Fruit fly (Drosophila melanogaster) whole organism, embryonic: ENCODE measurements around the gene CG10445.

ENCODE experiments used
- Atf-2 ChIP-seq: fragments of 200-800 bp; sonication (Bioruptor generic); optimal IDR thresholded peaks from 2 replicates; lab custom pipeline; 2016; ENCODE audit warnings: missing biosample characterization, missing genetic modification characterization
- Atf6 ChIP-seq: fragments of 200-800 bp; sonication (Bioruptor generic); IDR thresholded peaks from 2 replicates; pipeline ENCODE4 v1.3.6; 2022; ENCODE audit warnings: missing biosample characterization, missing genetic modification characterization
- CG10959 ChIP-seq: fragments of 200-800 bp; sonication (Bioruptor generic); IDR thresholded peaks from 2 replicates; pipeline ENCODE4 v1.3.6; 2022; ENCODE audit warnings: missing biosample characterization, missing genetic modification characterization
- CG12744 ChIP-seq: fragments of 200-800 bp; sonication (Bioruptor generic); optimal IDR thresholded peaks from 2 replicates; lab custom pipeline; 2016; ENCODE audit warnings: missing biosample characterization, missing genetic modification characterization
- CG12942 ChIP-seq: fragments of 200-800 bp; sonication (Bioruptor generic); optimal IDR thresholded peaks from 3 replicates; lab custom pipeline; 2016; ENCODE audit warnings: missing biosample characterization, missing genetic modification characterization
- CG13624 ChIP-seq: fragments of 200-800 bp; sonication (Bioruptor generic); optimal IDR thresholded peaks from 2 replicates; lab custom pipeline; 2016; ENCODE audit warnings: missing biosample characterization, missing genetic modification characterization
- CG14441 ChIP-seq: fragments of 200-800 bp; sonication (Bioruptor generic); IDR thresholded peaks from 2 replicates; pipeline ENCODE4 v1.3.6; 2022; ENCODE audit warnings: missing biosample characterization, missing genetic modification characterization
- CG14965 ChIP-seq: fragments of 200-800 bp; sonication (Bioruptor generic); optimal IDR thresholded peaks from 2 replicates; lab custom pipeline; 2016; ENCODE audit warnings: missing biosample characterization, missing genetic modification characterization, borderline replicate concordance
- CG15011 ChIP-seq: fragments of 200-800 bp; sonication (Bioruptor generic); optimal IDR thresholded peaks from 3 replicates; lab custom pipeline; 2018; ENCODE audit warnings: missing biosample characterization, mild to moderate bottlenecking, missing genetic modification characterization
- CG15269 ChIP-seq: fragments of 200-800 bp; sonication (Bioruptor generic); optimal IDR thresholded peaks from 2 replicates; lab custom pipeline; 2018; ENCODE audit warnings: missing biosample characterization, mild to moderate bottlenecking, missing genetic modification characterization, moderate library complexity
- CG1603 ChIP-seq: fragments of 200-800 bp; sonication (Bioruptor generic); optimal IDR thresholded peaks from 2 replicates; lab custom pipeline; 2019; ENCODE audit warnings: missing biosample characterization, mild to moderate bottlenecking, missing genetic modification characterization, moderate library complexity
- CG16813 ChIP-seq: fragments of 200-800 bp; sonication (Bioruptor generic); IDR thresholded peaks from 3 replicates; pipeline ENCODE4 v1.3.6; 2022; ENCODE audit warnings: missing biosample characterization, missing genetic modification characterization; ENCODE audit not compliant: partially characterized antibody
- CG16815 ChIP-seq: fragments of 200-800 bp; sonication (Bioruptor generic); optimal IDR thresholded peaks from 3 replicates; lab custom pipeline; 2017; ENCODE audit warnings: missing biosample characterization, mild to moderate bottlenecking, missing genetic modification characterization
- CG17328 ChIP-seq: fragments of 200-800 bp; sonication (Bioruptor generic); IDR thresholded peaks from 2 replicates; pipeline ENCODE4 v1.3.6; 2022; ENCODE audit warnings: missing biosample characterization, missing genetic modification characterization
- CG18476 ChIP-seq: fragments of 200-800 bp; sonication (Bioruptor generic); optimal IDR thresholded peaks from 2 replicates; lab custom pipeline; 2016; ENCODE audit warnings: missing biosample characterization, mild to moderate bottlenecking, missing genetic modification characterization
- CG2712 ChIP-seq: fragments of 200-800 bp; optimal IDR thresholded peaks from 3 replicates; lab custom pipeline; 2019; ENCODE audit warnings: missing biosample characterization, mild to moderate bottlenecking, missing genetic modification characterization, moderate library complexity
- CG31388 ChIP-seq: fragments of 200-800 bp; sonication (Bioruptor generic); optimal IDR thresholded peaks from 2 replicates; lab custom pipeline; 2016; ENCODE audit warnings: missing biosample characterization, missing genetic modification characterization
- CG4282 ChIP-seq: fragments of 200-800 bp; sonication (Bioruptor generic); optimal IDR thresholded peaks from 2 replicates; lab custom pipeline; 2016; ENCODE audit warnings: missing biosample characterization, missing genetic modification characterization
- CG4854 ChIP-seq: fragments of 200-800 bp; sonication (Bioruptor generic); optimal IDR thresholded peaks from 2 replicates; lab custom pipeline; 2016; ENCODE audit warnings: missing biosample characterization, missing genetic modification characterization, inconsistent platforms
- CG6689 ChIP-seq: fragments of 200-800 bp; sonication (Bioruptor generic); IDR thresholded peaks from 2 replicates; pipeline ENCODE4 v1.3.6; 2022; ENCODE audit warnings: missing biosample characterization, missing genetic modification characterization
- CG7963 ChIP-seq: fragments of 200-800 bp; sonication (Bioruptor generic); IDR thresholded peaks from 3 replicates; pipeline ENCODE4 v1.3.6; 2022; ENCODE audit warnings: missing biosample characterization, missing genetic modification characterization; ENCODE audit not compliant: partially characterized antibody
- CG9797 ChIP-seq: fragments of 200-800 bp; sonication (Bioruptor generic); optimal IDR thresholded peaks from 3 replicates; lab custom pipeline; 2018; ENCODE audit warnings: missing biosample characterization, mild to moderate bottlenecking, missing genetic modification characterization
- CG9817 ChIP-seq: fragments of 200-800 bp; sonication (Bioruptor generic); optimal IDR thresholded peaks from 2 replicates; lab custom pipeline; 2018; ENCODE audit warnings: missing biosample characterization, mild to moderate bottlenecking, missing genetic modification characterization, moderate library complexity
- CHES-1-like ChIP-seq: fragments of 200-800 bp; sonication (Bioruptor generic); optimal IDR thresholded peaks from 2 replicates; lab custom pipeline; 2016; ENCODE audit warnings: missing biosample characterization, missing genetic modification characterization
- D19A ChIP-seq: fragments of 200-800 bp; optimal IDR thresholded peaks from 3 replicates; lab custom pipeline; 2019; ENCODE audit warnings: missing biosample characterization, mild to moderate bottlenecking, missing genetic modification characterization, moderate library complexity
- D19B ChIP-seq: fragments of 200-800 bp; sonication (Bioruptor generic); optimal IDR thresholded peaks from 2 replicates; lab custom pipeline; 2017; ENCODE audit warnings: missing biosample characterization, mild to moderate bottlenecking, missing genetic modification characterization
- Dp ChIP-seq: fragments of 200-800 bp; sonication (Bioruptor generic); optimal IDR thresholded peaks from 2 replicates; lab custom pipeline; 2018; ENCODE audit warnings: missing biosample characterization, mild to moderate bottlenecking, missing genetic modification characterization, moderate library complexity
- Dref ChIP-seq: fragments of 200-800 bp; sonication (Bioruptor generic); IDR thresholded peaks from 2 replicates; pipeline ENCODE4 v1.3.6; 2022; ENCODE audit warnings: missing biosample characterization, missing genetic modification characterization
- ERR ChIP-seq: fragments of 200-800 bp; sonication (Bioruptor generic); optimal IDR thresholded peaks from 2 replicates; lab custom pipeline; 2016; ENCODE audit warnings: missing biosample characterization, missing genetic modification characterization
- HLHmδ ChIP-seq: fragments of 200-800 bp; sonication (Bioruptor generic); optimal IDR thresholded peaks from 2 replicates; lab custom pipeline; 2018; ENCODE audit warnings: missing biosample characterization, mild to moderate bottlenecking, missing genetic modification characterization, moderate library complexity
- HmgZ ChIP-seq: fragments of 200-800 bp; sonication (Bioruptor generic); optimal IDR thresholded peaks from 2 replicates; lab custom pipeline; 2018; ENCODE audit warnings: missing biosample characterization, mild to moderate bottlenecking, missing genetic modification characterization
- Hmr ChIP-seq: fragments of 200-800 bp; sonication (Bioruptor generic); optimal IDR thresholded peaks from 3 replicates; lab custom pipeline; 2017; ENCODE audit warnings: mild to moderate bottlenecking, missing biosample characterization, missing genetic modification reagents, missing genetic modification characterization
- Hr3 ChIP-seq: fragments of 200-800 bp; sonication (Bioruptor generic); optimal IDR thresholded peaks from 3 replicates; lab custom pipeline; 2016; ENCODE audit warnings: missing biosample characterization, missing genetic modification characterization
- Lhr ChIP-seq: fragments of 200-800 bp; sonication (Bioruptor generic); optimal IDR thresholded peaks from 3 replicates; lab custom pipeline; 2017; ENCODE audit warnings: mild to moderate bottlenecking, missing biosample characterization, missing genetic modification reagents, missing genetic modification characterization
- NC2α ChIP-seq: fragments of 200-800 bp; sonication (Bioruptor generic); optimal IDR thresholded peaks from 2 replicates; lab custom pipeline; 2016; ENCODE audit warnings: missing biosample characterization, missing genetic modification characterization
- NC2β ChIP-seq: fragments of 200-800 bp; sonication (Bioruptor generic); optimal IDR thresholded peaks from 2 replicates; lab custom pipeline; 2016; ENCODE audit warnings: missing biosample characterization, missing genetic modification characterization
- Nf-YA ChIP-seq: fragments of 200-800 bp; sonication (Bioruptor generic); IDR thresholded peaks from 2 replicates; pipeline ENCODE4 v1.3.6; 2022; ENCODE audit warnings: missing biosample characterization, missing genetic modification characterization
- Trl ChIP-seq, 3 experiments: fragments of >200 bp in 2 of 3; fragments of 200-800 bp in 1 of 3; sonication (Bioruptor generic) in 1 of 3; optimal IDR thresholded peaks; 2 replicates in 1 of 3; 3 replicates in 2 of 3; lab custom pipeline; 2016 to 2017; ENCODE audit warnings: missing biosample characterization in 1 of 3, missing genetic modification characterization in 1 of 3
- bbx ChIP-seq: fragments of 200-800 bp; sonication (Bioruptor generic); IDR thresholded peaks from 2 replicates; pipeline ENCODE4 v1.3.6; 2022; ENCODE audit warnings: missing biosample characterization, missing genetic modification characterization; ENCODE audit not compliant: partially characterized antibody
- corto ChIP-seq: fragments of 200-800 bp; sonication (Bioruptor generic); optimal IDR thresholded peaks from 2 replicates; lab custom pipeline; 2016; ENCODE audit warnings: missing biosample characterization, mild to moderate bottlenecking, missing genetic modification characterization, moderate library complexity
- cwo ChIP-seq: fragments of 200-800 bp; sonication (Bioruptor generic); optimal IDR thresholded peaks from 3 replicates; lab custom pipeline; 2017; ENCODE audit warnings: missing biosample characterization, missing genetic modification characterization, mild to moderate bottlenecking, moderate library complexity, missing genetic modification reagents
- eyg ChIP-seq: fragments of 200-800 bp; sonication (Bioruptor generic); optimal IDR thresholded peaks from 3 replicates; lab custom pipeline; 2016; ENCODE audit warnings: missing biosample characterization, missing genetic modification characterization
- hb ChIP-seq: fragments of 200-800 bp; sonication (Bioruptor generic); IDR thresholded peaks from 3 replicates; pipeline ENCODE4 v1.3.6; 2022; ENCODE audit warnings: missing biosample characterization, missing genetic modification characterization; ENCODE audit not compliant: partially characterized antibody
- kni ChIP-seq: fragments of 200-800 bp; sonication (Bioruptor generic); optimal IDR thresholded peaks from 3 replicates; lab custom pipeline; 2017; ENCODE audit warnings: mild to moderate bottlenecking, missing biosample characterization, missing genetic modification reagents, missing genetic modification characterization
- knrl ChIP-seq: fragments of 200-800 bp; sonication (Bioruptor generic); IDR thresholded peaks from 3 replicates; pipeline ENCODE4 v1.3.6; 2022; ENCODE audit warnings: missing biosample characterization, missing genetic modification characterization; ENCODE audit not compliant: partially characterized antibody
- pros ChIP-seq: fragments of 200-800 bp; sonication (Bioruptor generic); optimal IDR thresholded peaks from 3 replicates; lab custom pipeline; 2019; ENCODE audit warnings: missing biosample characterization, mild to moderate bottlenecking, missing genetic modification characterization, moderate library complexity
- schlank ChIP-seq: fragments of 200-800 bp; sonication (Bioruptor generic); optimal IDR thresholded peaks from 2 replicates; lab custom pipeline; 2018; ENCODE audit warnings: missing biosample characterization, mild to moderate bottlenecking, missing genetic modification characterization
- tin ChIP-seq: fragments of 200-800 bp; sonication (Bioruptor generic); optimal IDR thresholded peaks from 3 replicates; lab custom pipeline; 2016; ENCODE audit warnings: missing biosample characterization, missing genetic modification characterization
- wor ChIP-seq: fragments of 200-800 bp; sonication (Bioruptor generic); IDR thresholded peaks from 2 replicates; pipeline ENCODE4 v1.3.6; 2022; ENCODE audit warnings: missing biosample characterization, missing genetic modification characterization
- z ChIP-seq: fragments of 200-800 bp; sonication (Bioruptor generic); IDR thresholded peaks from 3 replicates; pipeline ENCODE4 v1.3.6; 2022; ENCODE audit warnings: missing biosample characterization, missing genetic modification characterization

The CG10445 gene

DNA sequence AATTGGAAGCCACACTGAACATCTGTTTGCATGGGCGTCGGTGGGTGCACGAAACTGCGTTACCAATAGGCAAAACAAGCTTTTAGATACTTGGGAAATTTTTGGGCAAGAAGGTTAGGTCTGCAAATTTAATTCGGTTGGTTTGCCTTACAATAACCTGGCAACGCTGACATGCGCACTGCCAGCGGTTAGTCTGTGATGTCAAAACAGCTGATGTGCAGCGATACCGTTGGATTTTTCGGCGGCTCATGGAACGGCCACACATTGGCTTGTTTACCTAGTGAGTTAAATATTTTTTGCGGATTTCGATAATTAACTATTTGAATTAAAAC is 33.3 kb downstream of the CG10445 start, which contains the start of gene ArgRS-m (continued):
- TF ChIP-seq CG1603 (peak; percentile 72), CG14441 (peak; percentile 16; the same call in 1 of the 2 replicates), CG15269 (tag; lab: Kevin White, UChicago) (peak; percentile 45), CG16813 (GFP tag; lab: Robert Waterston, UW) (no peak; the same call in 2 of the 3 replicates), Hr3 (peak; percentile 47), Hmr (peak; percentile 65), CG7963 (no peak), CG4854 (GFP tag; lab: Kevin White, UChicago) (no peak), CG14965 (GFP tag; lab: Kevin White, UChicago) (no peak), eyg (peak; percentile 36), CG12942 (GFP tag; lab: Kevin White, UChicago) (peak; percentile 33), CG9817 (peak; percentile 48), HLHmδ (GFP tag; lab: Kevin White, UChicago) (no peak), NC2β (peak; percentile 24), CG10959 (no peak), Lhr (peak; percentile 54), hb (no peak), cwo (GFP tag; lab: Kevin White, UChicago) (peak; percentile 41), CG12744 (GFP tag; lab: Kevin White, UChicago) (peak; percentile 43), kni (GFP tag; lab: Kevin White, UChicago) (no peak), Dref (GFP tag; lab: Robert Waterston, UW) (no peak), Dp (GFP tag; lab: Kevin White, UChicago) (peak; percentile 52), CG18476 (GFP tag; lab: Kevin White, UChicago) (no peak), Trl (optimal IDR thresholded peaks at IDR 0.05; lab: Kevin White, UChicago) (no peak), Trl (GFP tag; optimal IDR thresholded peaks at IDR 0.05; lab: Kevin White, UChicago) (peak; percentile 42), pros (GFP tag; lab: Kevin White, UChicago) (no peak), ERR (GFP tag; lab: Kevin White, UChicago) (peak; percentile 16), CHES-1-like (peak; percentile 70), CG16815 (GFP tag; lab: Kevin White, UChicago) (peak; percentile 32), CG13624 (peak; percentile 67), CG2712 (tag; lab: Kevin White, UChicago) (peak; percentile 40), corto (no peak), knrl (GFP tag; lab: Robert Waterston, UW) (0 out of 3 replicates have a peak, but pooled peaks have one; percentile 32), CG4282 (GFP tag; lab: Kevin White, UChicago) (no peak), tin (GFP tag; lab: Kevin White, UChicago) (peak; percentile 38), D19B (GFP tag; lab: Kevin White, UChicago) (peak; percentile 28), Atf6 (GFP tag; lab: Robert Waterston, UW) (peak; percentile 54; the same call in 1 of the 2 replicates), schlank (tag; lab: Kevin White, UChicago) (peak; percentile 42), HmgZ (tag; lab: Kevin White, UChicago) (peak; percentile 65), CG6689 (GFP tag; lab: Robert Waterston, UW) (peak; percentile 35; the same call in 1 of the 2 replicates), wor (GFP tag; lab: Robert Waterston, UW) (no peak), CG17328 (GFP tag; lab: Robert Waterston, UW) (no peak), Atf-2 (GFP tag; lab: Kevin White, UChicago) (no peak), CG9797 (GFP tag; lab: Kevin White, UChicago) (peak; percentile 85), bbx (GFP tag; lab: Robert Waterston, UW) (no peak), D19A (no peak), CG15011 (GFP tag; lab: Kevin White, UChicago) (no peak), CG31388 (GFP tag; lab: Kevin White, UChicago) (no peak), NC2α (GFP tag; lab: Kevin White, UChicago) (no peak), z (GFP tag; lab: Robert Waterston, UW) (no peak), Nf-YA (GFP tag; lab: Robert Waterston, UW) (no peak)
